Worm (Caenorhabditis elegans) whole organism, L1 larva: ENCODE data around the gene ZK686.2.

Experiments used
- C16A3.4 ChIP-seq: fragments of 150-350 bp; optimal IDR thresholded peaks from 2 replicates; lab custom pipeline; 2014; ENCODE audit warnings: missing biosample characterization, missing genetic modification characterization
- C34B4.2 ChIP-seq: sonication (generic microtip); optimal IDR thresholded peaks from 2 replicates; lab custom pipeline; 2017; ENCODE audit warnings: mild to moderate bottlenecking, missing genetic modification characterization, missing compliant biosample characterization
- Y116A8C.19 ChIP-seq: sonication (generic microtip); optimal IDR thresholded peaks from 2 replicates; lab custom pipeline; 2016; ENCODE audit warnings: missing compliant biosample characterization, missing genetic modification characterization, borderline replicate concordance
- aly-2 ChIP-seq: fragments of 150-350 bp; optimal IDR thresholded peaks from 2 replicates; lab custom pipeline; 2014; ENCODE audit warnings: missing biosample characterization, missing genetic modification characterization
- ama-1 ChIP-seq: fragments of 150-350 bp; optimal IDR thresholded peaks from 2 replicates; lab custom pipeline; 2014
- blmp-1 ChIP-seq: fragments of 150-350 bp; optimal IDR thresholded peaks from 2 replicates; lab custom pipeline; 2014; ENCODE audit warnings: missing biosample characterization, missing genetic modification characterization
- ceh-63 ChIP-seq: fragments of 200-800 bp; sonication (Bioruptor generic); optimal IDR thresholded peaks from 2 replicates; lab custom pipeline; 2018; ENCODE audit warnings: mild to moderate bottlenecking, missing genetic modification characterization, missing compliant biosample characterization
- ceh-8 ChIP-seq: fragments of 200-800 bp; sonication (Bioruptor generic); optimal IDR thresholded peaks from 2 replicates; lab custom pipeline; 2018; ENCODE audit warnings: mild to moderate bottlenecking, missing genetic modification characterization, moderate library complexity, missing compliant biosample characterization
- ceh-90 ChIP-seq: sonication (generic microtip); optimal IDR thresholded peaks from 2 replicates; lab custom pipeline; 2016; ENCODE audit warnings: missing genetic modification characterization, missing compliant biosample characterization
- dpl-1 ChIP-seq, 3 experiments: fragments of 150-350 bp in 2 of 3; sonication (generic microtip) in 1 of 3; optimal IDR thresholded peaks; 2 replicates each; lab custom pipeline; 2014 to 2017; ENCODE audit warnings: missing biosample characterization in 3 of 3, missing genetic modification characterization in 3 of 3, missing genetic modification reagents in 3 of 3
- dsc-1 ChIP-seq: sonication (generic microtip); optimal IDR thresholded peaks from 2 replicates; lab custom pipeline; 2016; ENCODE audit warnings: mild to moderate bottlenecking, missing genetic modification characterization, missing compliant biosample characterization
- efl-1 ChIP-seq, 4 experiments: fragments of 150-350 bp; optimal IDR thresholded peaks in 3 of 4; peaks in 1 of 4; 1 replicate in 1 of 4; 2 replicates in 3 of 4; lab custom pipeline; 2014; ENCODE audit warnings: missing biosample characterization in 2 of 4, missing genetic modification characterization in 2 of 4, missing genetic modification reagents in 2 of 4
- efl-3 ChIP-seq: fragments of 200-800 bp; sonication (Bioruptor generic); optimal IDR thresholded peaks from 2 replicates; lab custom pipeline; 2018; ENCODE audit warnings: mild to moderate bottlenecking, missing genetic modification characterization, missing compliant biosample characterization
- egl-13 ChIP-seq: sonication (generic microtip); optimal IDR thresholded peaks from 2 replicates; lab custom pipeline; 2016; ENCODE audit warnings: missing genotype, missing genetic modification reagents, missing genetic modification characterization, missing compliant biosample characterization
- egl-27 ChIP-seq, 2 experiments: fragments of 150-350 bp in 1 of 2; sonication (generic microtip); optimal IDR thresholded peaks; 3 replicates each; lab custom pipeline; 2017 to 2018; ENCODE audit warnings: missing biosample characterization in 2 of 2, missing genetic modification characterization in 2 of 2, missing genetic modification reagents in 2 of 2
- fkh-4 ChIP-seq: sonication (generic microtip); optimal IDR thresholded peaks from 2 replicates; lab custom pipeline; 2016; ENCODE audit warnings: missing compliant biosample characterization, missing genetic modification characterization, borderline replicate concordance
- hlh-4 ChIP-seq: sonication (generic microtip); optimal IDR thresholded peaks from 2 replicates; lab custom pipeline; 2016; ENCODE audit warnings: mild to moderate bottlenecking, missing genetic modification characterization, missing compliant biosample characterization
- hpl-2 ChIP-seq: fragments of 150-350 bp; optimal IDR thresholded peaks from 2 replicates; lab custom pipeline; 2014; ENCODE audit warnings: missing biosample characterization, missing genetic modification reagents, missing genetic modification characterization
- irx-1 ChIP-seq: sonication (generic microtip); optimal IDR thresholded peaks from 2 replicates; lab custom pipeline; 2016; ENCODE audit warnings: missing genetic modification characterization, missing compliant biosample characterization
- lin-13 ChIP-seq: fragments of 150-350 bp; optimal IDR thresholded peaks from 2 replicates; lab custom pipeline; 2014; ENCODE audit warnings: missing biosample characterization, missing genetic modification reagents, missing genetic modification characterization
- lin-35 ChIP-seq, 2 experiments: fragments of 150-350 bp; optimal IDR thresholded peaks; 2 replicates each; lab custom pipeline; 2014; ENCODE audit warnings: missing biosample characterization in 2 of 2, missing genetic modification characterization in 2 of 2, missing genetic modification reagents in 2 of 2
- lin-39 ChIP-seq: fragments of 150-350 bp; optimal IDR thresholded peaks from 2 replicates; lab custom pipeline; 2014; ENCODE audit warnings: missing biosample characterization, missing genetic modification reagents, missing genetic modification characterization
- lsy-2 ChIP-seq, 2 experiments: fragments of 150-350 bp; optimal IDR thresholded peaks; 2 replicates each; lab custom pipeline; 2014; ENCODE audit warnings: missing biosample characterization in 2 of 2, missing genetic modification characterization in 2 of 2
- mab-9 ChIP-seq: fragments of 200-800 bp; sonication (Bioruptor generic); IDR thresholded peaks from 2 replicates; pipeline ENCODE4 v1.3.6; 2022; ENCODE audit warnings: missing genetic modification reagents, missing genetic modification characterization, missing compliant biosample characterization
- mdl-1 ChIP-seq, 2 experiments: fragments of 150-350 bp; optimal IDR thresholded peaks; 2 replicates each; lab custom pipeline; 2014 to 2017; ENCODE audit warnings: missing biosample characterization in 2 of 2, missing genetic modification characterization in 2 of 2, inconsistent platforms in 1 of 2
- mef-2 ChIP-seq: fragments of 150-350 bp; optimal IDR thresholded peaks from 2 replicates; lab custom pipeline; 2014; ENCODE audit warnings: missing biosample characterization, missing genetic modification characterization
- nhr-11 ChIP-seq: fragments of 150-350 bp; optimal IDR thresholded peaks from 2 replicates; lab custom pipeline; 2014; ENCODE audit warnings: missing biosample characterization, missing genetic modification characterization
- nhr-20 ChIP-seq: sonication (generic microtip); optimal IDR thresholded peaks from 2 replicates; lab custom pipeline; 2016; ENCODE audit warnings: mild to moderate bottlenecking, missing genetic modification characterization, missing compliant biosample characterization
- nhr-237 ChIP-seq: fragments of 150-350 bp; optimal IDR thresholded peaks from 2 replicates; lab custom pipeline; 2014; ENCODE audit warnings: missing biosample characterization, missing genetic modification characterization
- nhr-85 ChIP-seq: sonication (generic microtip); peaks from one replicate; lab custom pipeline; 2016; ENCODE audit warnings: missing genetic modification characterization, inconsistent platforms, missing compliant biosample characterization
- nhr-90 ChIP-seq: sonication (generic microtip); optimal IDR thresholded peaks from 2 replicates; lab custom pipeline; 2016; ENCODE audit warnings: mild to moderate bottlenecking, missing genetic modification characterization, missing compliant biosample characterization; ENCODE audit not compliant: poor library complexity
- pqm-1 ChIP-seq: sonication (generic microtip); optimal IDR thresholded peaks from 3 replicates; lab custom pipeline; 2017; ENCODE audit warnings: missing biosample characterization, missing genetic modification characterization
- rnt-1 ChIP-seq: sonication (generic microtip); optimal IDR thresholded peaks from 2 replicates; lab custom pipeline; 2016; ENCODE audit warnings: mild to moderate bottlenecking, missing genetic modification characterization, moderate library complexity, missing compliant biosample characterization
- sup-37 ChIP-seq: fragments of 200-800 bp; sonication (Bioruptor generic); optimal IDR thresholded peaks from 2 replicates; lab custom pipeline; 2018; ENCODE audit warnings: mild to moderate bottlenecking, missing genetic modification characterization, missing compliant biosample characterization
- swsn-7 ChIP-seq: sonication (generic microtip); optimal IDR thresholded peaks from 2 replicates; lab custom pipeline; 2016; ENCODE audit warnings: missing genetic modification characterization, missing compliant biosample characterization
- tlp-1 ChIP-seq: fragments of 150-350 bp; optimal IDR thresholded peaks from 2 replicates; lab custom pipeline; 2014; ENCODE audit warnings: missing biosample characterization, missing genetic modification characterization
- unc-30 ChIP-seq: sonication (generic microtip); optimal IDR thresholded peaks from 2 replicates; lab custom pipeline; 2017; ENCODE audit warnings: missing biosample characterization, missing genetic modification characterization
- unc-62 ChIP-seq: fragments of 150-350 bp; optimal IDR thresholded peaks from 2 replicates; lab custom pipeline; 2014; ENCODE audit warnings: missing biosample characterization, missing genetic modification reagents, missing genetic modification characterization
- unc-98 ChIP-seq: fragments of 200-800 bp; sonication (Bioruptor generic); IDR thresholded peaks from 2 replicates; pipeline ENCODE4 v1.3.6; 2022; ENCODE audit warnings: missing genetic modification characterization, missing compliant biosample characterization
- vab-15 ChIP-seq: sonication (generic microtip); optimal IDR thresholded peaks from 2 replicates; lab custom pipeline; 2017; ENCODE audit warnings: missing genotype, mild to moderate bottlenecking, missing genetic modification characterization, missing compliant biosample characterization
- zip-4 ChIP-seq: fragments of 200-800 bp; sonication (Bioruptor generic); optimal IDR thresholded peaks from 2 replicates; lab custom pipeline; 2018; ENCODE audit warnings: mild to moderate bottlenecking, missing genetic modification characterization, moderate library complexity, missing compliant biosample characterization
- ztf-11 ChIP-seq, 2 experiments: sonication (generic microtip); optimal IDR thresholded peaks; 2 replicates each; lab custom pipeline; 2016 to 2017; ENCODE audit warnings: missing genetic modification characterization in 2 of 2, missing biosample characterization in 1 of 2, missing compliant biosample characterization in 1 of 2

The ZK686.2 gene

DNA sequence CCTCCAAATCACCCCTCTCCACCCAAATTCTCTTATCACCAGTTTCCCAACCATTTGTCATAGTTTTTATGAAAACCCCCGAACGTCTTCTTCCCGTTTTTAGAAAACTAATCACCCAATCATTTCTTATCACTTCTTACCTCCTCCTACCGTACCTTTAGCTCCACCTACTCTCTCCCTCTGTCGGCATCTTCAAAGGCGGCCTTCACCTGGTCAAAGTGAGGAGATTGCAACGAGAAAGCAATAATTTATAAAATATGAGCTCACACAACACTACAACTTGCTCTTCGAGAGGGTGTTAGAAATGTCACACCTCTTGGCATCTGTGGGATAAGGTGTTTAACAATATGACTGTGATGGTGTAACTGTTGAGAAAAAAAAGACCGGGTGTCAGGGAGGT lies 43.2 kb upstream of the ZK686.2 start:
- no peak for TF ChIP-seq swsn-7 (tag; lab: Kevin White, UChicago)
- TF ChIP-seq lin-39 (tag; lab: Kevin White, UChicago) = no peak
- TF ChIP-seq nhr-11 = no peak
- no peak for TF ChIP-seq ceh-90 (tag; lab: Kevin White, UChicago)
- no peak for TF ChIP-seq hpl-2
- TF ChIP-seq lin-13 = no peak
- TF ChIP-seq nhr-85 = no peak
- no peak for TF ChIP-seq egl-13

DNA sequence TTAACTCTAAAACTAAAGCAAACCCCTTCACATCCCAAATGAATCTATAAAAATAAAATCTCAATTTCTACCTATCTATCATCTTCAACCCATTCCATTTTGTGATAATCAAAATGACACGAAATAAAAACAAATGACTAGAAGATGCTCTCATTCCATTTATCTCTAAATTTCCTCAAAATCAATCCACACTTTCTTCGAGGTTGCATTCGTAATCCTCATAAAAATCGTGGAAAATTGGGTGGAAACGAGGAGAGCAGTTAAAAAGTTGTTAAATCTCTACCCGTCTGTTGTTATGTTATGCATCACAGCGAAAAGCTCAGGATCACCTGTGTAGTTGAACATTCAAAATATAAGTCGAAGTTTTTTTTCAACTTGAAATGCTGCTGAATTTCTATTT lies 41.1 kb upstream of the ZK686.2 start:
- TF ChIP-seq ceh-63 (GFP tag; lab: Kevin White, UChicago) (no peak), rnt-1 (tag; lab: Kevin White, UChicago) (peak; percentile 39)
- TF ChIP-seq, all 84 proteins: peak for 1

DNA sequence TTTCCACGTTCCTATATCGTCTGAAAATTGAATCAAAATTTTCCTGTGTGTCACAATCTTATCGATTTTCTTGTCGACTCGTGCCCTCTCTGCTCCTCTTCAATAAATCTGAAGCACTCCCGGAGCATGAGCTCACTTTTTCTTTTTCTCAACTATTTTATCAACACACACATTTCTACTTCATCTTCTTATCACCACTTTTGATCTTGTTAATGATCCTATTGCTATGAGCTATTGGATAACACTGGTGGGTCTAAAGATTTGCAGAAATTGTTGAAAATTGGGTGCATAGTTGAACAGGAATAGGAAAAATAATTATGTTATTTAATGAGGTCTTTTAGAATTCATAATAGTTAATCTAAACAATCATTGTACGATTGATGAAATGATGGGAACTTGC lies 39.4 kb upstream of the ZK686.2 start:
- TF ChIP-seq nhr-20 (no peak), ceh-90 (tag; lab: Kevin White, UChicago) (no peak), C16A3.4 (tag; lab: Kevin White, UChicago) (no peak), nhr-11 (no peak), fkh-4 (tag; lab: Kevin White, UChicago) (no peak), egl-27 (tag; optimal IDR thresholded peaks at IDR 0.05; lab: Kevin White, UChicago) (no peak), tlp-1 (tag; lab: Kevin White, UChicago) (no peak), irx-1 (tag; lab: Kevin White, UChicago) (no peak), nhr-237 (tag; lab: Kevin White, UChicago) (no peak), Y116A8C.19 (tag; lab: Kevin White, UChicago) (no peak), rnt-1 (tag; lab: Kevin White, UChicago) (no peak), hlh-4 (no peak), mab-9 (GFP tag; lab: Robert Waterston, UW) (no peak), mdl-1 (tag; optimal IDR thresholded peaks at IDR 0.05; lab: Kevin White, UChicago) (no peak), unc-62 (GFP tag; lab: Kevin White, UChicago) (no peak), ztf-11 (tag; optimal IDR thresholded peaks at IDR 0.05; lab: Kevin White, UChicago) (no peak), efl-3 (GFP tag; lab: Kevin White, UChicago) (no peak)

DNA sequence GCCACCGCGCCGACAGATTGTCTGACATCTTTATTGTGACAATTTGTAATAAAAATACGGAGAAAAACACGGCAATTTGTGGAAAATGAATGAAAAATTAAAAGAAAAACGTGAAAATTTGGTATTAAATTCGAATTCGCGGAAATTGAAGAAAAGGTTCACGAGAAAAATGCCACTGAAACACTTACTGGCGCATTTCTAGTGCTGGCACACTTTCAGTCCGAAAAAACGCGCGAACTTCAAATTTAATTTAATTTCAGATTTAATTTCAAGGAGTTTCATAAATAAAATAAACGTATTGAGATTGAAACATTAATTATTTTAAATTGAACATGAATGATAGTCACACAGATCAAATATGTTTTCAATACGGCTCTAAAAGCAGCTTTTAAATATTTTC lies 29.5 kb upstream of the ZK686.2 start, which contains the start of gene cyk-7:
TSS of gene cyk-7 (minus strand) at position 99 of the 400 bp plus-strand sequence.
- TF ChIP-seq efl-1 (optimal IDR thresholded peaks at IDR 0.05; lab: Kevin White, UChicago) (peak; percentile 65 to 99), efl-1 (GFP tag; optimal IDR thresholded peaks at IDR 0.05 in 1 of 2; lab: Kevin White, UChicago) (peak; percentile 68 to 95), C34B4.2 (tag; lab: Kevin White, UChicago) (no peak), unc-98 (GFP tag; lab: Robert Waterston, UW) (no peak), blmp-1 (tag; lab: Kevin White, UChicago) (no peak), lsy-2 (tag; optimal IDR thresholded peaks at IDR 0.05; lab: Kevin White, UChicago) (peak; percentile 13 to 25), dpl-1 (GFP tag; optimal IDR thresholded peaks at IDR 0.05; lab: Kevin White, UChicago) (peak in 2 of 3 experiments; percentile 23 to 66), nhr-11 (no peak), lin-35 (GFP tag; optimal IDR thresholded peaks at IDR 0.05; lab: Kevin White, UChicago) (peak in 1 of 2 experiments; percentile 18), nhr-237 (tag; lab: Kevin White, UChicago) (no peak)

DNA sequence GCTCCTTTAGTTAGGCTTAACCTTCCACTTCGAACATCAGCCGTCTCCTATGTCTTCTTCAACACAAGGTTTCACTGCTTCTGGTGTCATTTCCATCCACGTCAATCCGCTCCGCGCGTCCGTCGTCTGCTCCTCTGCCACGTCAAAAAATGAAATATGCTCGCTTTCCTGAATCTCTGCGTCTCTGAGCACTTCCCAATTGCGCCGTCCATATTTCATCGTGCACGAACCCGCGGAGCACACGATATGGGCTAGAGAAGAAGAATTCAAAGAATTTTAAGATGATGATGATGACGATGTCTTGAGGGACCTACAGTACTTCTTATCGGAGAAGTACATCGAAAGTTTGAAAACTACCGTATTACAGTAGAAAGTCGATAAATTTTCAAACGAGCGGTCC lies 27.1 kb upstream of the ZK686.2 start:
- TF ChIP-seq irx-1 (tag; lab: Kevin White, UChicago) = no peak
- peak; percentile 11 for TF ChIP-seq nhr-85
- no peak for TF ChIP-seq zip-4 (GFP tag; lab: Kevin White, UChicago)
- no peak for TF ChIP-seq unc-30 (tag; lab: Kevin White, UChicago)
- TF ChIP-seq Y116A8C.19 (tag; lab: Kevin White, UChicago) = no peak
- TF ChIP-seq dpl-1 (GFP tag; optimal IDR thresholded peaks at IDR 0.05; lab: Kevin White, UChicago) = no peak
- TF ChIP-seq blmp-1 (tag; lab: Kevin White, UChicago) = peak; percentile 29
- TF ChIP-seq nhr-90 (tag; lab: Kevin White, UChicago) = no peak
- no peak for TF ChIP-seq swsn-7 (tag; lab: Kevin White, UChicago)
- TF ChIP-seq aly-2 (tag; lab: Kevin White, UChicago) = no peak
- peak; percentile 26 for TF ChIP-seq rnt-1 (tag; lab: Kevin White, UChicago)
- no peak for TF ChIP-seq sup-37 (GFP tag; lab: Kevin White, UChicago)
- no peak for TF ChIP-seq ceh-8 (GFP tag; lab: Kevin White, UChicago)
- TF ChIP-seq pqm-1 = no peak
- TF ChIP-seq ztf-11 (tag; optimal IDR thresholded peaks at IDR 0.05; lab: Kevin White, UChicago) = peak in 1 of 2 experiments; percentile 47
- no peak for TF ChIP-seq ama-1 (lab: Kevin White, UChicago)
- no peak for TF ChIP-seq lin-35 (GFP tag; optimal IDR thresholded peaks at IDR 0.05; lab: Kevin White, UChicago)
- TF ChIP-seq vab-15 (tag; lab: Kevin White, UChicago) = no peak
- TF ChIP-seq mef-2 = no peak
- TF ChIP-seq nhr-237 (tag; lab: Kevin White, UChicago) = no peak
- no peak for TF ChIP-seq egl-13
- no peak for TF ChIP-seq fkh-4 (tag; lab: Kevin White, UChicago)
- no peak for TF ChIP-seq unc-62 (GFP tag; lab: Kevin White, UChicago)
- no peak for TF ChIP-seq dsc-1
